Fruit fly (Drosophila melanogaster) whole organism, wandering third instar larva: Measurements from ENCODE around the gene noi.

Source experiments
- Abd-B ChIP-seq: fragments of >200 bp; optimal IDR thresholded peaks from 2 replicates; lab custom pipeline; 2017; ENCODE audit warnings: missing biosample characterization, missing genetic modification characterization
- CG32264 ChIP-seq: fragments of 200-800 bp; sonication (Bioruptor generic); optimal IDR thresholded peaks from 2 replicates; lab custom pipeline; 2016; ENCODE audit warnings: missing biosample characterization, missing genetic modification characterization
- CG9705 ChIP-seq: fragments of 200-800 bp; sonication (Bioruptor generic); optimal IDR thresholded peaks from 2 replicates; lab custom pipeline; 2018; ENCODE audit warnings: missing biosample characterization, mild to moderate bottlenecking, missing genetic modification characterization
- CrebA ChIP-seq: fragments of 200-800 bp; sonication (Bioruptor generic); optimal IDR thresholded peaks from 2 replicates; lab custom pipeline; 2016; ENCODE audit warnings: missing biosample characterization, mild to moderate bottlenecking, missing genetic modification characterization, borderline replicate concordance
- Dfd ChIP-seq: fragments of >200 bp; optimal IDR thresholded peaks from 2 replicates; lab custom pipeline; 2017; ENCODE audit warnings: missing biosample characterization, missing genetic modification characterization
- Dif ChIP-seq: fragments of 200-275, 200-300 bp; sonication (Bioruptor generic); optimal IDR thresholded peaks from 2 replicates; lab custom pipeline; 2018; ENCODE audit warnings: missing biosample characterization, missing genetic modification characterization; ENCODE audit not compliant: partially characterized antibody
- GATAd ChIP-seq: sonication (Bioruptor generic); optimal IDR thresholded peaks from 2 replicates; lab custom pipeline; 2016; ENCODE audit warnings: missing biosample characterization, missing genetic modification characterization
- HLH106 ChIP-seq: fragments of 200-800 bp; optimal IDR thresholded peaks from 3 replicates; lab custom pipeline; 2019; ENCODE audit warnings: missing biosample characterization, mild to moderate bottlenecking, missing genetic modification characterization, moderate library complexity
- Hnf4 ChIP-seq: fragments of 200-800 bp; sonication (Bioruptor generic); optimal IDR thresholded peaks from 2 replicates; lab custom pipeline; 2016; ENCODE audit warnings: missing biosample characterization, mild to moderate bottlenecking, missing genetic modification characterization
- Hr78 ChIP-seq: fragments of >200 bp; optimal IDR thresholded peaks from 2 replicates; lab custom pipeline; 2017; ENCODE audit warnings: missing biosample characterization, missing genetic modification characterization
- Hr83 ChIP-seq: fragments of 200-300 bp; sonication (Bioruptor generic); optimal IDR thresholded peaks from 2 replicates; lab custom pipeline; 2016; ENCODE audit warnings: missing biosample characterization, mild to moderate bottlenecking, missing genetic modification characterization, moderate library complexity; ENCODE audit not compliant: poor library complexity, severe bottlenecking
- Jra ChIP-seq: sonication (Bioruptor generic); optimal IDR thresholded peaks from 2 replicates; lab custom pipeline; 2016; ENCODE audit warnings: missing biosample characterization, missing genetic modification characterization
- Mio ChIP-seq: sonication (Bioruptor generic); optimal IDR thresholded peaks from 2 replicates; lab custom pipeline; 2016; ENCODE audit warnings: missing biosample characterization, missing genetic modification characterization
- Myc ChIP-seq: fragments of >200 bp; optimal IDR thresholded peaks from 2 replicates; lab custom pipeline; 2017
- N ChIP-seq: fragments of >200 bp; optimal IDR thresholded peaks from 2 replicates; lab custom pipeline; 2018; ENCODE audit warnings: missing biosample characterization, missing external identifiers, missing genetic modification characterization
- OdsH ChIP-seq: fragments of 200-800 bp; sonication (Bioruptor generic); optimal IDR thresholded peaks from 2 replicates; lab custom pipeline; 2016; ENCODE audit warnings: missing biosample characterization, mild to moderate bottlenecking, missing genetic modification characterization
- Rel ChIP-seq, 2 experiments: fragments of 200-800 bp; sonication (Bioruptor generic) in 1 of 2; optimal IDR thresholded peaks; 2 replicates in 1 of 2; 3 replicates in 1 of 2; lab custom pipeline; 2016 to 2019; ENCODE audit warnings: mild to moderate bottlenecking in 2 of 2, missing biosample characterization in 2 of 2, missing genetic modification characterization in 2 of 2, moderate library complexity in 1 of 2
- Sp1 ChIP-seq: fragments of 200-800 bp; sonication (Bioruptor generic); optimal IDR thresholded peaks from 3 replicates; lab custom pipeline; 2019; ENCODE audit warnings: missing biosample characterization, mild to moderate bottlenecking, missing genetic modification characterization, moderate library complexity
- Vsx2 ChIP-seq: fragments of 200-300, 225-300 bp; sonication (Bioruptor generic); optimal IDR thresholded peaks from 2 replicates; lab custom pipeline; 2018; ENCODE audit warnings: missing biosample characterization, missing genetic modification characterization; ENCODE audit not compliant: partially characterized antibody
- br ChIP-seq: fragments of 200-800 bp; sonication (Bioruptor generic); optimal IDR thresholded peaks from 2 replicates; lab custom pipeline; 2016; ENCODE audit warnings: missing biosample characterization, missing genetic modification characterization
- brk ChIP-seq: fragments of 200-800 bp; sonication (Bioruptor generic); optimal IDR thresholded peaks from 2 replicates; lab custom pipeline; 2016; ENCODE audit warnings: missing biosample characterization, mild to moderate bottlenecking, missing genetic modification characterization
- dl ChIP-seq, 2 experiments: fragments of 175-275, 200-275 bp in 1 of 2; fragments of 200-275 bp in 1 of 2; sonication (Bioruptor generic); optimal IDR thresholded peaks; lab custom pipeline; 2018; ENCODE audit warnings: mild to moderate bottlenecking in 2 of 2, missing biosample characterization in 2 of 2, missing genetic modification characterization in 2 of 2, moderate library complexity in 2 of 2; ENCODE audit not compliant: partially characterized antibody in 2 of 2, insufficient read depth in 1 of 2
- dmrt93B ChIP-seq: fragments of 200-800 bp; sonication (Bioruptor generic); optimal IDR thresholded peaks from 2 replicates; lab custom pipeline; 2018; ENCODE audit warnings: missing biosample characterization, mild to moderate bottlenecking, missing genetic modification characterization
- dsf ChIP-seq: sonication (Bioruptor generic); optimal IDR thresholded peaks from 2 replicates; lab custom pipeline; 2016; ENCODE audit warnings: missing biosample characterization, missing genetic modification characterization, borderline replicate concordance
- ey ChIP-seq: fragments of 200-800 bp; sonication (Bioruptor generic); optimal IDR thresholded peaks from 2 replicates; lab custom pipeline; 2016; ENCODE audit warnings: missing biosample characterization, missing genetic modification characterization
- foxo ChIP-seq, 2 experiments: fragments of 200-800 bp; sonication (Bioruptor generic); optimal IDR thresholded peaks; 2 replicates in 1 of 2; 3 replicates in 1 of 2; lab custom pipeline; 2016 to 2017; ENCODE audit warnings: missing biosample characterization in 2 of 2, missing genetic modification characterization in 2 of 2
- fru ChIP-seq: fragments of 200-800 bp; sonication (Bioruptor generic); optimal IDR thresholded peaks from 3 replicates; lab custom pipeline; 2016; ENCODE audit warnings: missing biosample characterization, mild to moderate bottlenecking, missing genetic modification characterization
- h ChIP-seq: fragments of 200-800 bp; sonication (Bioruptor generic); optimal IDR thresholded peaks from 3 replicates; lab custom pipeline; 2016; ENCODE audit warnings: missing biosample characterization, mild to moderate bottlenecking, missing genetic modification characterization
- jim ChIP-seq: fragments of 175-275, 200-325 bp; sonication (Bioruptor generic); optimal IDR thresholded peaks from 2 replicates; lab custom pipeline; 2016; ENCODE audit warnings: missing biosample characterization, mild to moderate bottlenecking, missing genetic modification characterization
- lola ChIP-seq: fragments of >200 bp; optimal IDR thresholded peaks from 2 replicates; lab custom pipeline; 2017; ENCODE audit warnings: missing biosample characterization, missing genetic modification characterization
- pan ChIP-seq: fragments of >200 bp; optimal IDR thresholded peaks from 2 replicates; lab custom pipeline; 2017
- psq ChIP-seq: fragments of 200-800 bp; sonication (Bioruptor generic); optimal IDR thresholded peaks from 3 replicates; lab custom pipeline; 2017; ENCODE audit warnings: missing biosample characterization, mild to moderate bottlenecking, missing genetic modification characterization, moderate library complexity
- rgr ChIP-seq: fragments of 200-800 bp; sonication (Bioruptor generic); optimal IDR thresholded peaks from 3 replicates; lab custom pipeline; 2016; ENCODE audit warnings: missing biosample characterization, mild to moderate bottlenecking, missing genetic modification characterization
- sage ChIP-seq: fragments of 200-800 bp; sonication (Bioruptor generic); optimal IDR thresholded peaks from 2 replicates; lab custom pipeline; 2016; ENCODE audit warnings: missing biosample characterization, mild to moderate bottlenecking, missing genetic modification characterization
- sv ChIP-seq: fragments of 200-800 bp; sonication (Bioruptor generic); optimal IDR thresholded peaks from 3 replicates; lab custom pipeline; 2016; ENCODE audit warnings: missing biosample characterization, missing genetic modification characterization
- tai ChIP-seq: sonication (Bioruptor generic); optimal IDR thresholded peaks from 2 replicates; lab custom pipeline; 2016; ENCODE audit warnings: missing biosample characterization, missing genetic modification characterization
- usp ChIP-seq: fragments of >200 bp; optimal IDR thresholded peaks from 2 replicates; lab custom pipeline; 2017; ENCODE audit warnings: missing biosample characterization, missing genetic modification characterization
- woc ChIP-seq: sonication (Bioruptor generic); optimal IDR thresholded peaks from 2 replicates; lab custom pipeline; 2016; ENCODE audit warnings: missing biosample characterization, mild to moderate bottlenecking, missing genetic modification characterization

The noi gene

DNA sequence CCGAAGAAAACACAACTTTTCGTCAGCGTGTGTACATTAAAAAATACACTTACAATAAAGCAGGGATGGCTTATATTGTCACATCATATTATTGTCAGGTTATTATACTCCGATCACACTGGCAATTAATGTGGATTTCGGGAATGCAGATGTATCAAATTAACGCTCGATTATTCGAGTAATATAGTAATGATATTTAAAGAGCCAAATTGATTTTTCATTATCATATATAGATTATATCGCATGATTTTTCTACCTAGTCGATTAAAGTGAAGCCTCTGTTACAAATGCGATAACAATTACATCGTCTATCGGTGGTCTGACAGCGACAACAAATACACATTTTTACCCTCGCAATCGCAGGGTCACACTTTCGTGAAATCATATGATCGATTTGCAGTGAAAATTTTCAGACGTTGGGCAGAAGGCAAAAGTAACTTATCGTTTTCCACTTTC, at the start of gene noi, which contains the start of gene Vha26:
noi (minus strand) TSS at position 62 of the 456 bp plus-strand sequence.
Vha26 (plus strand) TSS at position 366 of the 456 bp plus-strand sequence.
- TF ChIP-seq ey (GFP tag; lab: Kevin White, UChicago) (peak; percentile 22), brk (GFP tag; lab: Kevin White, UChicago) (no peak), Hr83 (no peak), HLH106 (tag; lab: Kevin White, UChicago) (peak; percentile 60), N (GFP tag; lab: Kevin White, UChicago) (peak; percentile 96), Rel (GFP tag; optimal IDR thresholded peaks at IDR 0.05; lab: Kevin White, UChicago) (no peak), Rel (tag; optimal IDR thresholded peaks at IDR 0.05; lab: Kevin White, UChicago) (peak; percentile 24), Jra (GFP tag; lab: Kevin White, UChicago) (no peak), CG9705 (GFP tag; lab: Kevin White, UChicago) (peak; percentile 35), GATAd (no peak), foxo (GFP tag; optimal IDR thresholded peaks at IDR 0.05; lab: Kevin White, UChicago) (peak in 1 of 2 experiments; percentile 25), rgr (peak; percentile 12), psq (peak; percentile 17), Abd-B (GFP tag; lab: Kevin White, UChicago) (peak; percentile 10), Sp1 (GFP tag; lab: Kevin White, UChicago) (peak; percentile 19), CG32264 (GFP tag; lab: Kevin White, UChicago) (peak; percentile 4), Hr78 (GFP tag; lab: Kevin White, UChicago) (peak; percentile 80), Hnf4 (no peak), woc (GFP tag; lab: Kevin White, UChicago) (peak; percentile 61), sv (peak; percentile 17), fru (GFP tag; lab: Kevin White, UChicago) (no peak)
- TF ChIP-seq, all 38 proteins: peak for 14

DNA sequence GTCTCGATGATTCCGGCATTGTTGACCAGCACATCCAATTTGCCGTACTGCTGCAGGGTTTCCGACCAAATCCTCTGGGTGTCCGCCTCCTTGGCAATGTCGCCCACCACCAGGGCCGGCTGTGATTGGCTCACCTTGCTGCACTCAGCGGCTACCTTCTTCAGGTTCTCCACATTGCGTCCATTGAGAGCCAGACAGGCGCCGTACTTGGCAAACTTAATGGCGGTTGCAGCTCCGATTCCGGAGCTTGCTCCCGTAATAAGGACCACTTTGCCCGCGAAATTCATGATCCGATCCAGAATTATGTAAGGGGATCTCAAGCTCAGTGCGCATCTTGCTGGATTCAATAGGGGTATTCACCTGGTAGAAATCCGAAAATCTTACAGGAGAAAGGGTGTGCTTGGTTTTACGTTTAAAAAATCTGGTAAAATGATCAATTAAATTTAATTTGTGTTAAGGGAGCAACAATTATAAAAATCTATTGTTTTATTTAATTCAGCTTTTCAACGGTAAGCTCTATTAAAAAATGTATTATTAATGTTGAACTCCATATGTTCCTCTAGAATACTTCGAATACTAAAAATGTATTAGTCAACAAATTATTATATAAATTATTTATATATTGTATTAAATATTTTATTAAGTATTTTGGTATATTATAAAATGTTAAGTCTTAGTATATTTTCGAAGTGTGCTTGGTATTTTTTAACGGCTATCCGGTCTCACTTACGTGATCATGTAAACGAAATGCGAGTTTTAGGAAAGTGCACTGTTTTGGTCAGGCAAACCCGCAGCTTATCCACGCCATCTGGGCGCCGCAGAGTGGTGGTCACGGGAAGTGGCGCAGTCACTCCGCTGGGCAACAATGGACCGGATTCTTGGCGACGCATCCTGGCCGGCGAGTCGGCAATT, 45.5 kb upstream of the noi start, which contains the start of the genes CG31548 and CG12170:
CG31548 (minus strand) TSS at position 334 of the 912 bp plus-strand sequence.
CG12170 (plus strand) TSS at position 716 of the 912 bp plus-strand sequence.
- no peak for TF ChIP-seq Mio (GFP tag; lab: Kevin White, UChicago)
- TF ChIP-seq rgr: no peak
- TF ChIP-seq HLH106 (tag; lab: Kevin White, UChicago): peak; percentile 36
- no peak for TF ChIP-seq br (GFP tag; lab: Kevin White, UChicago)
- TF ChIP-seq Abd-B (GFP tag; lab: Kevin White, UChicago): no peak
- no peak for TF ChIP-seq Hr78 (GFP tag; lab: Kevin White, UChicago)
- no peak for TF ChIP-seq Rel (GFP tag; optimal IDR thresholded peaks at IDR 0.05; lab: Kevin White, UChicago)
- no peak for TF ChIP-seq Rel (tag; optimal IDR thresholded peaks at IDR 0.05; lab: Kevin White, UChicago)
- TF ChIP-seq lola: no peak
- TF ChIP-seq brk (GFP tag; lab: Kevin White, UChicago): no peak
- no peak for TF ChIP-seq usp
- no peak for TF ChIP-seq woc (GFP tag; lab: Kevin White, UChicago)
- TF ChIP-seq Vsx2 (GFP tag; lab: Kevin White, UChicago): no peak
- peak; percentile 1 for TF ChIP-seq OdsH
- peak; percentile 37 for TF ChIP-seq ey (GFP tag; lab: Kevin White, UChicago)
- TF ChIP-seq foxo (GFP tag; optimal IDR thresholded peaks at IDR 0.05; lab: Kevin White, UChicago): no peak
- TF ChIP-seq dl (GFP tag; optimal IDR thresholded peaks at IDR 0.05; lab: Kevin White, UChicago; ENCODE audit: insufficient read depth in 1 of 2, partially characterized antibody in 2 of 2): no peak
- no peak for TF ChIP-seq dmrt93B
- TF ChIP-seq N (GFP tag; lab: Kevin White, UChicago): no peak
- TF ChIP-seq pan: no peak
- TF ChIP-seq CG9705 (GFP tag; lab: Kevin White, UChicago): no peak
- TF ChIP-seq sv: peak; percentile 32
- no peak for TF ChIP-seq CG32264 (GFP tag; lab: Kevin White, UChicago)
- TF ChIP-seq CrebA (GFP tag; lab: Kevin White, UChicago): no peak
- TF ChIP-seq psq: peak; percentile 41
- TF ChIP-seq sage (GFP tag; lab: Kevin White, UChicago): no peak
- TF ChIP-seq tai: no peak
- no peak for TF ChIP-seq GATAd
- no peak for TF ChIP-seq dsf (GFP tag; lab: Kevin White, UChicago)
- no peak for TF ChIP-seq fru (GFP tag; lab: Kevin White, UChicago)
- no peak for TF ChIP-seq Myc
- peak; percentile 19 for TF ChIP-seq Hr83
- TF ChIP-seq Dfd (GFP tag; lab: Kevin White, UChicago): no peak
- no peak for TF ChIP-seq Jra (GFP tag; lab: Kevin White, UChicago)
- no peak for TF ChIP-seq Dif (GFP tag; lab: Kevin White, UChicago)
- TF ChIP-seq Hnf4: no peak
- no peak for TF ChIP-seq jim (GFP tag; lab: Kevin White, UChicago)
- TF ChIP-seq h: no peak
- TF ChIP-seq Sp1 (GFP tag; lab: Kevin White, UChicago): no peak
